Fruit fly (Drosophila melanogaster): ENCODE results near the gene CG15412.

- TF ChIP-seq CG8478 (optimal IDR thresholded peaks at IDR 0.05) (no peak), CTCF (optimal IDR thresholded peaks at IDR 0.05) (no peak)
Observed at dm6 chr2L:3416527-3417304, 41.2 kb upstream of the CG15412 start, which contains the start of gene CG31952.
